Comparison of ENCODE assay signal across 2 worm cellular contexts in the genomic region with DNA sequence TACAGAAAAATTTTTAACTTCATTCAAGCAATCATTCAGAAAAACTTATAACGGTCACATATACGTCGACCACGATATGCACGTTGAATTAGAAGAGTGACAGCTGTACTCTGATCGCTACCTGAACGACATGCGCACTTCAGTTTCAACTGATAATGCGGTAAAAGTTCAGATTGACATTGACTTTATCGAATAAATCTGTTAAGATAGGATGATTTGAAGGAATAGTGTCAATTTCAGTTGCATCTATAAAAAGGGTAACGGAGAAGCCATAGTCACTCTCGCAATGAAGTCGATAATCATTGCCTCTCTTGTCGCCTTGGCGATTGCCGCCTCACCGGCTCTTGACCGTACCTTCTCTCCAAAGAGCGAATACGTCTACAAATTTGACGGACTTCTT.
TF ChIP-seq lines count a peak whose summit lies in the region.

A gene (plus strand): TSS at position 277 of the 400 bp plus-strand sequence.

TF ChIP-seq in whole organism, L4 larva, 104 proteins besides CTCF, POLR2A, EP300 and RAD21:
- TF ChIP-seq pha-4 (GFP tag; IDR thresholded peaks at IDR 0.05; lab: Robert Waterston, UW) (no peak), pha-4 (tag; optimal IDR thresholded peaks at IDR 0.05; lab: Kevin White, UChicago) (no peak), zfp-3 (GFP tag; conservative IDR thresholded peaks at IDR 0.05; lab: Robert Waterston, UW) (0 out of 2 replicates have a peak, but pooled peaks have one; percentile 5), nhr-48 (tag; optimal IDR thresholded peaks at IDR 0.05; lab: Kevin White, UChicago) (peak; percentile 5), dmd-6 (GFP tag; IDR thresholded peaks at IDR 0.05; lab: Robert Waterston, UW) (peak; percentile 94), daf-8 (GFP tag; IDR thresholded peaks at IDR 0.05; lab: Robert Waterston, UW) (no peak), ces-1 (GFP tag; optimal IDR thresholded peaks at IDR 0.05; lab: Kevin White, UChicago) (no peak), egl-43 (GFP tag; IDR thresholded peaks at IDR 0.05; lab: Robert Waterston, UW) (0 out of 2 replicates have a peak, but pooled peaks have one; percentile 13), ceh-20 (GFP tag; IDR thresholded peaks at IDR 0.05; lab: Robert Waterston, UW) (no peak), tra-1 (GFP tag; IDR thresholded peaks at IDR 0.05; lab: Robert Waterston, UW) (peak; percentile 67)

TF ChIP-seq in whole organism, young adult, 124 proteins besides CTCF, POLR2A, EP300 and RAD21:
- no peak for TF ChIP-seq gei-17 (GFP tag; optimal IDR thresholded peaks at IDR 0.05; lab: Kevin White, UChicago)
- no peak for TF ChIP-seq lin-35 (GFP tag; optimal IDR thresholded peaks at IDR 0.05; lab: Kevin White, UChicago)
- TF ChIP-seq K11D2.4 (GFP tag; IDR thresholded peaks at IDR 0.05; lab: Robert Waterston, UW): no peak
- peak; percentile 58 for TF ChIP-seq ztf-22 (GFP tag; optimal IDR thresholded peaks at IDR 0.05; lab: Kevin White, UChicago)
- peak; percentile 56 for TF ChIP-seq chd-7 (tag; optimal IDR thresholded peaks at IDR 0.05; lab: Kevin White, UChicago)
- peak; percentile 83 for TF ChIP-seq nhr-80 (tag; optimal IDR thresholded peaks at IDR 0.05; lab: Kevin White, UChicago)
- peak; percentile 66 for TF ChIP-seq atf-7 (tag; optimal IDR thresholded peaks at IDR 0.05; lab: Kevin White, UChicago)
- TF ChIP-seq let-607 (tag; optimal IDR thresholded peaks at IDR 0.05; lab: Kevin White, UChicago): peak in 1 of 2 experiments; percentile 69
